Worm (Caenorhabditis elegans) whole organism, young adult: Measurements from ENCODE around the gene nlp-16.
"Not testable (repeated sequence)": the region's sequence is repeated elsewhere in the genome, so short reads cannot be mapped to it uniquely, and the experiment has no call there.

Experiments
- F22D6.2 ChIP-seq: sonication (generic microtip); optimal IDR thresholded peaks from 2 replicates; lab custom pipeline; 2016; ENCODE audit warnings: mild to moderate bottlenecking, missing genetic modification characterization, missing compliant biosample characterization
- ekl-4 ChIP-seq: fragments of 200-800 bp; sonication (Bioruptor generic); IDR thresholded peaks from 2 replicates; pipeline ENCODE4 v1.3.6; 2022; ENCODE audit warnings: missing genetic modification reagents, missing genetic modification characterization, missing compliant biosample characterization
- ets-4 ChIP-seq: fragments of 200-800 bp; sonication (Bioruptor generic); optimal IDR thresholded peaks from 2 replicates; lab custom pipeline; 2018; ENCODE audit warnings: mild to moderate bottlenecking, missing genetic modification characterization, missing compliant biosample characterization
- nhr-80 ChIP-seq: sonication (generic microtip); optimal IDR thresholded peaks from 2 replicates; lab custom pipeline; 2016; ENCODE audit warnings: missing genetic modification characterization, missing compliant biosample characterization
- snpc-4 ChIP-seq, 5 experiments: fragments of 150-350 bp in 1 of 5; sonication (generic microtip) in 4 of 5; optimal IDR thresholded peaks; 2 replicates each; lab custom pipeline; 2014 to 2018; ENCODE audit warnings: missing genetic modification characterization in 5 of 5, missing biosample characterization in 3 of 5, antibody characterized with exemption in 2 of 5, mild to moderate bottlenecking in 2 of 5, missing compliant biosample characterization in 2 of 5, missing genotype in 2 of 5, moderate library complexity in 2 of 5, missing genetic modification reagents in 1 of 5

DNA sequence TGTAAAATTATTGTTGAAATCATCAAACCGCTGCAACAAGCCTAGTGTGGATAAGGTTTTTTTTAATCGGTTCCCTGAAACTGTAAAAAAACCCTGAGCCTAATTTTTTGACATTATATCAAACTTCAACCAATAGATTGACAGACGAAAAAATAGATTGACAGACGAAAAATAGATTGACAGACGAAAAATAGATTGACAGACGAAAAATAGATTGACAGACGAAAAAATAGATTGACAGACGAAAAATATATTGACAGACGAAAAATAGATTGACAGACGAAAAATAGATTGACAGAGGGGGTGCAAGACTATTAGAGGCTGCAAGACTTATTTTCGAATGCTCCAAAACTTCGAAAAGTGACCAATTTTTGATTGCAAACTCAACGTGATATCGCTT lies 49.7 kb downstream of the nlp-16 start:
- TF ChIP-seq F22D6.2; nhr-80; ets-4; ekl-4 (GFP tag; lab: Robert Waterston, UW); snpc-4 (GFP tag; optimal IDR thresholded peaks at IDR 0.05; lab: Kevin White, UChicago); snpc-4 (tag; optimal IDR thresholded peaks at IDR 0.05; lab: Kevin White, UChicago): not testable (repeated sequence)
